Fruit fly (Drosophila melanogaster) whole organism, embryonic: ENCODE results near the gene Agpat2.

ENCODE experiments used
- Atf3 ChIP-seq: fragments of 200-800 bp; sonication (Bioruptor generic); optimal IDR thresholded peaks from 3 replicates; lab custom pipeline; 2016; ENCODE audit warnings: missing biosample characterization, missing genetic modification characterization
- Bdp1 ChIP-seq: fragments of 200-800 bp; sonication (Bioruptor generic); optimal IDR thresholded peaks from 3 replicates; lab custom pipeline; 2016; ENCODE audit warnings: missing biosample characterization, missing genetic modification characterization
- CG10462 ChIP-seq: fragments of 200-800 bp; sonication (Bioruptor generic); optimal IDR thresholded peaks from 2 replicates; lab custom pipeline; 2016; ENCODE audit warnings: missing biosample characterization, missing genetic modification characterization
- CG11398 ChIP-seq: fragments of 200-800 bp; sonication (Bioruptor generic); optimal IDR thresholded peaks from 2 replicates; lab custom pipeline; 2016; ENCODE audit warnings: missing biosample characterization, missing genetic modification characterization
- CG12104 ChIP-seq: fragments of 200-800 bp; sonication (Bioruptor generic); optimal IDR thresholded peaks from 3 replicates; lab custom pipeline; 2016; ENCODE audit warnings: missing biosample characterization, missing genetic modification characterization
- CG12769 ChIP-seq: fragments of 200-800 bp; sonication (Bioruptor generic); optimal IDR thresholded peaks from 2 replicates; lab custom pipeline; 2019; ENCODE audit warnings: missing biosample characterization, mild to moderate bottlenecking, missing genetic modification characterization, moderate library complexity
- CG14667 ChIP-seq: fragments of 200-800 bp; sonication (Bioruptor generic); IDR thresholded peaks from 2 replicates; pipeline ENCODE4 v1.3.6; 2022; ENCODE audit warnings: missing biosample characterization, missing genetic modification characterization
- CG1529 ChIP-seq: fragments of 200-800 bp; sonication (Bioruptor generic); optimal IDR thresholded peaks from 3 replicates; lab custom pipeline; 2018; ENCODE audit warnings: missing biosample characterization, missing genetic modification characterization
- CG16813 ChIP-seq: fragments of 200-800 bp; sonication (Bioruptor generic); IDR thresholded peaks from 3 replicates; pipeline ENCODE4 v1.3.6; 2022; ENCODE audit warnings: missing biosample characterization, missing genetic modification characterization; ENCODE audit not compliant: partially characterized antibody
- CG3163 ChIP-seq: fragments of 200-800 bp; sonication (Bioruptor generic); optimal IDR thresholded peaks from 3 replicates; lab custom pipeline; 2016; ENCODE audit warnings: missing biosample characterization, missing genetic modification characterization
- CG4328 ChIP-seq: fragments of 200-800 bp; sonication (Bioruptor generic); optimal IDR thresholded peaks from 3 replicates; lab custom pipeline; 2017; ENCODE audit warnings: missing biosample characterization, missing genetic modification reagents, missing genetic modification characterization
- CG4820 ChIP-seq: fragments of 200-800 bp; sonication (Bioruptor generic); optimal IDR thresholded peaks from 3 replicates; lab custom pipeline; 2016; ENCODE audit warnings: missing biosample characterization, missing genetic modification characterization
- CG6654 ChIP-seq: fragments of 200-800 bp; sonication (Bioruptor generic); optimal IDR thresholded peaks from 2 replicates; lab custom pipeline; 2017; ENCODE audit warnings: missing biosample characterization, mild to moderate bottlenecking, missing genetic modification characterization
- CG7357 ChIP-seq: fragments of 200-800 bp; sonication (Bioruptor generic); IDR thresholded peaks from 3 replicates; pipeline ENCODE4 v1.3.6; 2022; ENCODE audit warnings: missing biosample characterization, missing genetic modification characterization
- Dfd ChIP-seq, 2 experiments: fragments of >200 bp; optimal IDR thresholded peaks; 2 replicates each; lab custom pipeline; 2017; ENCODE audit warnings: missing biosample characterization in 2 of 2, missing genetic modification characterization in 2 of 2
- Dref ChIP-seq: fragments of 200-800 bp; sonication (Bioruptor generic); IDR thresholded peaks from 2 replicates; pipeline ENCODE4 v1.3.6; 2022; ENCODE audit warnings: missing biosample characterization, missing genetic modification characterization
- Eip74EF ChIP-seq, 2 experiments: fragments of 200-800 bp in 1 of 2; fragments of >200 bp in 1 of 2; sonication (Bioruptor generic) in 1 of 2; optimal IDR thresholded peaks; 2 replicates each; lab custom pipeline; 2017 to 2019; ENCODE audit warnings: missing biosample characterization in 2 of 2, missing genetic modification characterization in 2 of 2, mild to moderate bottlenecking in 1 of 2, moderate library complexity in 1 of 2
- Hmx ChIP-seq: fragments of 200-800 bp; sonication (Bioruptor generic); optimal IDR thresholded peaks from 2 replicates; lab custom pipeline; 2016; ENCODE audit warnings: missing biosample characterization, missing genetic modification characterization
- Jarid2 ChIP-seq: fragments of 200-800 bp; sonication (Bioruptor generic); optimal IDR thresholded peaks from 3 replicates; lab custom pipeline; 2017; ENCODE audit warnings: mild to moderate bottlenecking, missing biosample characterization, missing genetic modification reagents, missing genetic modification characterization
- Lim3 ChIP-seq: fragments of 200-800 bp; sonication (Bioruptor generic); IDR thresholded peaks from 2 replicates; pipeline ENCODE4 v1.3.6; 2022; ENCODE audit warnings: missing biosample characterization, missing genetic modification characterization
- Mad ChIP-seq: fragments of 200-800 bp; sonication (Bioruptor generic); optimal IDR thresholded peaks from 2 replicates; lab custom pipeline; 2016; ENCODE audit warnings: missing biosample characterization, missing genetic modification characterization
- Nf-YB ChIP-seq: fragments of 200-800 bp; sonication (Bioruptor generic); optimal IDR thresholded peaks from 3 replicates; lab custom pipeline; 2019; ENCODE audit warnings: missing biosample characterization, mild to moderate bottlenecking, missing genetic modification characterization, moderate library complexity
- Ravus ChIP-seq: fragments of 200-800 bp; sonication (Bioruptor generic); IDR thresholded peaks from 2 replicates; pipeline ENCODE4 v1.3.6; 2022; ENCODE audit warnings: missing biosample characterization, missing genetic modification characterization
- Rfx ChIP-seq: fragments of 200-800 bp; sonication (Bioruptor generic); IDR thresholded peaks from 2 replicates; pipeline ENCODE4 v1.3.6; 2022; ENCODE audit warnings: missing biosample characterization, missing genetic modification characterization
- Scr ChIP-seq: fragments of 200-800 bp; sonication (Bioruptor generic); IDR thresholded peaks from 2 replicates; pipeline ENCODE4 v1.3.6; 2022; ENCODE audit warnings: missing biosample characterization, missing genetic modification characterization; ENCODE audit not compliant: partially characterized antibody
- Sox100B ChIP-seq: fragments of 200-800 bp; sonication (Bioruptor generic); optimal IDR thresholded peaks from 3 replicates; lab custom pipeline; 2018; ENCODE audit warnings: missing biosample characterization, mild to moderate bottlenecking, missing genetic modification characterization
- Trl ChIP-seq, 3 experiments: fragments of >200 bp in 2 of 3; fragments of 200-800 bp in 1 of 3; sonication (Bioruptor generic) in 1 of 3; optimal IDR thresholded peaks; 2 replicates in 1 of 3; 3 replicates in 2 of 3; lab custom pipeline; 2016 to 2017; ENCODE audit warnings: missing biosample characterization in 1 of 3, missing genetic modification characterization in 1 of 3
- Usf ChIP-seq: fragments of 200-800 bp; sonication (Bioruptor generic); optimal IDR thresholded peaks from 2 replicates; lab custom pipeline; 2017; ENCODE audit warnings: missing genotype, missing biosample characterization, missing genetic modification characterization
- bcd ChIP-seq: fragments of 200-800 bp; sonication (Bioruptor generic); optimal IDR thresholded peaks from 2 replicates; lab custom pipeline; 2017; ENCODE audit warnings: missing biosample characterization, mild to moderate bottlenecking, missing genetic modification characterization
- bowl ChIP-seq: fragments of 200-800 bp; sonication (Bioruptor generic); IDR thresholded peaks from 2 replicates; pipeline ENCODE4 v1.3.6; 2022; ENCODE audit warnings: missing biosample characterization, missing genetic modification characterization
- bsh ChIP-seq, 2 experiments: fragments of 200-800 bp; sonication (Bioruptor generic); optimal IDR thresholded peaks; 2 replicates each; lab custom pipeline; 2017 to 2018; ENCODE audit warnings: mild to moderate bottlenecking in 2 of 2, missing biosample characterization in 2 of 2, missing genetic modification characterization in 2 of 2, moderate library complexity in 1 of 2
- chn ChIP-seq: fragments of 200-800 bp; sonication (Bioruptor generic); optimal IDR thresholded peaks from 2 replicates; lab custom pipeline; 2016; ENCODE audit warnings: missing biosample characterization, missing genetic modification characterization
- dmrt11E ChIP-seq: fragments of 200-800 bp; sonication (Bioruptor generic); optimal IDR thresholded peaks from 3 replicates; lab custom pipeline; 2018; ENCODE audit warnings: missing biosample characterization, mild to moderate bottlenecking, missing genetic modification characterization, moderate library complexity
- emc ChIP-seq: fragments of 200-800 bp; sonication (Bioruptor generic); optimal IDR thresholded peaks from 2 replicates; lab custom pipeline; 2016; ENCODE audit warnings: missing biosample characterization, missing genetic modification characterization
- fd102C ChIP-seq: fragments of 200-800 bp; sonication (Bioruptor generic); optimal IDR thresholded peaks from 2 replicates; lab custom pipeline; 2018; ENCODE audit warnings: missing biosample characterization, mild to moderate bottlenecking, missing genetic modification characterization, moderate library complexity
- fru ChIP-seq: fragments of >200 bp; optimal IDR thresholded peaks from 2 replicates; lab custom pipeline; 2017
- kay ChIP-seq: fragments of 200-800 bp; sonication (Bioruptor generic); optimal IDR thresholded peaks from 2 replicates; lab custom pipeline; 2016; ENCODE audit warnings: missing biosample characterization, missing genetic modification characterization
- maf-S ChIP-seq: fragments of 200-800 bp; sonication (Bioruptor generic); optimal IDR thresholded peaks from 2 replicates; lab custom pipeline; 2016; ENCODE audit warnings: missing biosample characterization, missing genetic modification characterization
- nerfin-2 ChIP-seq: fragments of 200-800 bp; sonication (Bioruptor generic); IDR thresholded peaks from 2 replicates; pipeline ENCODE4 v1.3.6; 2022; ENCODE audit warnings: missing biosample characterization, missing genetic modification characterization; ENCODE audit not compliant: partially characterized antibody
- odd ChIP-seq: fragments of 200-800 bp; sonication (Bioruptor generic); optimal IDR thresholded peaks from 2 replicates; lab custom pipeline; 2017; ENCODE audit warnings: missing biosample characterization, mild to moderate bottlenecking, missing genetic modification characterization
- onecut ChIP-seq: fragments of 200-800 bp; sonication (Bioruptor generic); IDR thresholded peaks from 2 replicates; pipeline ENCODE4 v1.3.6; 2022; ENCODE audit warnings: missing biosample characterization, missing genetic modification characterization
- seq ChIP-seq: fragments of 200-800 bp; sonication (Bioruptor generic); IDR thresholded peaks from 2 replicates; pipeline ENCODE4 v1.3.6; 2022; ENCODE audit warnings: missing biosample characterization, missing genetic modification characterization
- so ChIP-seq: fragments of 200-800 bp; sonication (Bioruptor generic); IDR thresholded peaks from 3 replicates; pipeline ENCODE4 v1.3.6; 2022; ENCODE audit warnings: missing biosample characterization, missing genetic modification characterization
- sr ChIP-seq: fragments of 200-800 bp; sonication (Bioruptor generic); IDR thresholded peaks from 3 replicates; pipeline ENCODE4 v1.3.6; 2022; ENCODE audit warnings: missing biosample characterization, missing genetic modification characterization
- toy ChIP-seq: fragments of 200-800 bp; sonication (Bioruptor generic); IDR thresholded peaks from 2 replicates; pipeline ENCODE4 v1.3.6; 2022; ENCODE audit warnings: missing biosample characterization, missing genetic modification characterization
- ttk ChIP-seq: fragments of 200-800 bp; sonication (Bioruptor generic); IDR thresholded peaks from 2 replicates; pipeline ENCODE4 v2.1.2; 2022; ENCODE audit warnings: missing biosample characterization, missing genetic modification characterization
- tup ChIP-seq: fragments of 200-800 bp; sonication (Bioruptor generic); optimal IDR thresholded peaks from 2 replicates; lab custom pipeline; 2016; ENCODE audit warnings: missing biosample characterization, mild to moderate bottlenecking, missing genetic modification characterization, moderate library complexity
- twi ChIP-seq: fragments of 200-800 bp; optimal IDR thresholded peaks from 2 replicates; lab custom pipeline; 2019; ENCODE audit warnings: missing biosample characterization, mild to moderate bottlenecking, missing genetic modification characterization, moderate library complexity
- wdn ChIP-seq: fragments of 200-800 bp; sonication (Bioruptor generic); IDR thresholded peaks from 2 replicates; pipeline ENCODE4 v1.3.6; 2022; ENCODE audit warnings: missing biosample characterization, missing genetic modification characterization

The Agpat2 gene

DNA sequence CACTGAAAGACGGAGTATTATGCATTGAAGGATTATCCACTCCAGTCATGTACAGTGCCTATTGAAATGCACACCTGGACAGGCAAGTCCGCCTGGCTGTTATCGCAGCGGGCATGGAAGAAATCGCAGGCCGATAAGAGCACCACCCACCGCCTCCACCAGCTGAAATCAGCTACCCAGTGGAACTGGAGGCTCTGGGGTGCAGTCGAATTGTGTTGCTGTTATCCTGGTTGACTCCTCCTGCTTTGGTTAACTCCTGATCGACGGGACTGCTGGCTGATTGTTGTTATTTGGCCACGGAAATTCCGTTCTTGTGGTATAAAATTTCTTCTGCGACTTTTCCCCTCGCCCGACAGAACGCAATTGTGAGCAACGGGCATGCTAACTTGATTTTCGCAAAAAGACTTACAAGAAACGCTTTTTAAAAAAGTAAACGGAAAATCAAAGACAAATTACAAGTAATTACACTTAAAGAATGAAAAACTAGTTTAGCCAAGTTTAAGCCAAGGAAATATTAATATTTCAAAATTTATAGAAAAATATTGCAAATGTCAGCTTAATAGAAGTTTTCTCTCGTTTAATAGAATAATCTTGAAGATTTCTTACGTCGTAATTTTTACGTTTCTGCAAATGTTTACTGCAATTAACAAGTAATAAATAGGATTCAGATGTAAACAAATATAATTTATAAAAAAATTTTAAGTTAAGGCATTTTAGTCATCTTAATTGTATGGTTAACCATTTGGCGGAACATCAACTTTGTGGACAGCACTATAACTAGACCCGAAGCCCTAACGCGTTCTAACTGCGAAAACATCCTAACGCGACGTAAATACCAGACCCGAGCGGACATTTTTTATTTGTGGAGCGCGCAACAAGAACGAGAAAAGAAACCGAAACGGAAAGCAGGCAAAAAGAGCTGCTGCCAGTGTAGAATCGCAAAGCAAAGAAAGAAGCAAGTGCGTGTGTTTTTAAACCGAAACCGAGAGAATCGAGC is 48.6 kb downstream of the Agpat2 start, which contains the start of the genes CG13398 and Akap200 (continued):
- TF ChIP-seq Lim3 = no peak
- 0 out of 2 replicates have a peak, but pooled peaks have one; percentile 20 for TF ChIP-seq Dref (GFP tag; lab: Robert Waterston, UW)
- no peak for TF ChIP-seq sr (GFP tag; lab: Robert Waterston, UW)
- TF ChIP-seq CG14667 (GFP tag; lab: Robert Waterston, UW) = 0 out of 2 replicates have a peak, but pooled peaks have one; percentile 11
- no peak for TF ChIP-seq emc (GFP tag; lab: Kevin White, UChicago)
- no peak for TF ChIP-seq Jarid2 (GFP tag; lab: Kevin White, UChicago)
- no peak for TF ChIP-seq dmrt11E (tag; lab: Kevin White, UChicago)
- no peak for TF ChIP-seq tup (GFP tag; lab: Kevin White, UChicago)
- no peak for TF ChIP-seq CG16813 (GFP tag; lab: Robert Waterston, UW)
- TF ChIP-seq ttk (GFP tag; lab: Robert Waterston, UW) = no peak
- TF ChIP-seq odd (GFP tag; lab: Kevin White, UChicago) = no peak
- TF ChIP-seq so (GFP tag; lab: Robert Waterston, UW) = no peak
- TF ChIP-seq CG12104 (GFP tag; lab: Kevin White, UChicago) = peak; percentile 14
- no peak for TF ChIP-seq CG7357 (GFP tag; lab: Robert Waterston, UW)
- TF ChIP-seq Mad (GFP tag; lab: Kevin White, UChicago) = no peak
- no peak for TF ChIP-seq Scr (GFP tag; lab: Robert Waterston, UW)
- no peak for TF ChIP-seq Eip74EF (GFP tag; optimal IDR thresholded peaks at IDR 0.05; lab: Kevin White, UChicago)
- no peak for TF ChIP-seq maf-S (GFP tag; lab: Kevin White, UChicago)
- no peak for TF ChIP-seq onecut (GFP tag; lab: Robert Waterston, UW)
- no peak for TF ChIP-seq bowl
- TF ChIP-seq Bdp1 (GFP tag; lab: Kevin White, UChicago) = no peak
- TF ChIP-seq CG11398 (GFP tag; lab: Kevin White, UChicago) = peak; percentile 20
- TF ChIP-seq CG4820 (GFP tag; lab: Kevin White, UChicago) = no peak
- TF ChIP-seq CG6654 (GFP tag; lab: Kevin White, UChicago) = no peak
- TF ChIP-seq Trl (optimal IDR thresholded peaks at IDR 0.05; lab: Kevin White, UChicago) = no peak
- TF ChIP-seq Trl (GFP tag; optimal IDR thresholded peaks at IDR 0.05; lab: Kevin White, UChicago) = no peak
- TF ChIP-seq CG12769 (tag; lab: Kevin White, UChicago) = no peak
- no peak for TF ChIP-seq Atf3
- no peak for TF ChIP-seq twi
- TF ChIP-seq chn = peak; percentile 50
- no peak for TF ChIP-seq CG3163 (GFP tag; lab: Kevin White, UChicago)
- no peak for TF ChIP-seq Hmx (GFP tag; lab: Kevin White, UChicago)
- peak; percentile 44 for TF ChIP-seq Sox100B (GFP tag; lab: Kevin White, UChicago)
- TF ChIP-seq CG4328 (GFP tag; lab: Kevin White, UChicago) = no peak
- TF ChIP-seq toy = no peak
- no peak for TF ChIP-seq bsh (GFP tag; optimal IDR thresholded peaks at IDR 0.05; lab: Kevin White, UChicago)
- TF ChIP-seq CG1529 (GFP tag; lab: Kevin White, UChicago) = no peak
- TF ChIP-seq Rfx (GFP tag; lab: Robert Waterston, UW) = no peak
- peak; percentile 2 for TF ChIP-seq Usf (GFP tag; lab: Kevin White, UChicago)
- no peak for TF ChIP-seq seq (GFP tag; lab: Robert Waterston, UW)
- TF ChIP-seq kay (GFP tag; lab: Kevin White, UChicago) = no peak
- no peak for TF ChIP-seq fd102C (GFP tag; lab: Kevin White, UChicago)
- no peak for TF ChIP-seq wdn (GFP tag; lab: Robert Waterston, UW)
- no peak for TF ChIP-seq CG10462 (GFP tag; lab: Kevin White, UChicago)
- no peak for TF ChIP-seq Nf-YB (GFP tag; lab: Kevin White, UChicago)
- TF ChIP-seq fru (lab: Kevin White, UChicago) = no peak
- TF ChIP-seq bcd (GFP tag; lab: Kevin White, UChicago) = no peak
- TF ChIP-seq Ravus (GFP tag; lab: Robert Waterston, UW) = no peak
- TF ChIP-seq Dfd (GFP tag; optimal IDR thresholded peaks at IDR 0.05; lab: Kevin White, UChicago) = no peak
- no peak for TF ChIP-seq nerfin-2 (GFP tag; lab: Robert Waterston, UW)
